In genomic region chr3R:16099268-16100240, dm6 we compare ENCODE assay signal across 1 fruit fly cellular context.
TF ChIP-seq lines count a peak whose summit lies in the region.

No protein-coding gene starts in this region.

TF ChIP-seq in whole organism, embryonic, 481 proteins besides CTCF, POLR2A, EP300 and RAD21 (continued from another document):
- no peak for TF ChIP-seq otp (GFP tag; IDR thresholded peaks at IDR 0.05; lab: Robert Waterston, UW)
- no peak for TF ChIP-seq fd3F (GFP tag; optimal IDR thresholded peaks at IDR 0.05; lab: Kevin White, UChicago)
- no peak for TF ChIP-seq NfI (GFP tag; optimal IDR thresholded peaks at IDR 0.05; lab: Kevin White, UChicago)
- TF ChIP-seq CG30403 (GFP tag; optimal IDR thresholded peaks at IDR 0.05; lab: Kevin White, UChicago) = no peak
- TF ChIP-seq en (GFP tag; optimal IDR thresholded peaks at IDR 0.05; lab: Kevin White, UChicago) = no peak
- peak in 1 of 2 experiments; percentile 63 for TF ChIP-seq tll (GFP tag; optimal IDR thresholded peaks at IDR 0.05; lab: Kevin White, UChicago)
- no peak for TF ChIP-seq Taf1 (GFP tag; IDR thresholded peaks at IDR 0.05; lab: Robert Waterston, UW)
- peak; percentile 100 for TF ChIP-seq chinmo (GFP tag; IDR thresholded peaks at IDR 0.05; lab: Robert Waterston, UW; ENCODE audit: partially characterized antibody)
- TF ChIP-seq D19B (GFP tag; optimal IDR thresholded peaks at IDR 0.05; lab: Kevin White, UChicago) = no peak
- peak; percentile 33 for TF ChIP-seq Dad (GFP tag; optimal IDR thresholded peaks at IDR 0.05; lab: Kevin White, UChicago)
- TF ChIP-seq sc (optimal IDR thresholded peaks at IDR 0.05; lab: Kevin White, UChicago) = no peak
- no peak for TF ChIP-seq sc (GFP tag; optimal IDR thresholded peaks at IDR 0.05; lab: Kevin White, UChicago)
- TF ChIP-seq wdn (GFP tag; IDR thresholded peaks at IDR 0.05; lab: Robert Waterston, UW) = no peak
- TF ChIP-seq slp2 (GFP tag; optimal IDR thresholded peaks at IDR 0.05; lab: Kevin White, UChicago) = no peak
- peak; percentile 65; the same call in 1 of the 2 replicates for TF ChIP-seq Bgb (GFP tag; IDR thresholded peaks at IDR 0.05; lab: Robert Waterston, UW; ENCODE audit: partially characterized antibody)
- TF ChIP-seq Doc3 (GFP tag; IDR thresholded peaks at IDR 0.05; lab: Robert Waterston, UW; ENCODE audit: partially characterized antibody) = no peak
- no peak; the same call in 1 of the 2 replicates for TF ChIP-seq tna (GFP tag; IDR thresholded peaks at IDR 0.05; lab: Robert Waterston, UW; ENCODE audit: partially characterized antibody)
- no peak for TF ChIP-seq CG4282 (GFP tag; optimal IDR thresholded peaks at IDR 0.05; lab: Kevin White, UChicago)
- TF ChIP-seq ato (GFP tag; IDR thresholded peaks at IDR 0.05; lab: Robert Waterston, UW; ENCODE audit: partially characterized antibody) = no peak
- TF ChIP-seq stc (GFP tag; IDR thresholded peaks at IDR 0.05; lab: Robert Waterston, UW) = peak; percentile 16; the same call in 1 of the 2 replicates
- no peak for TF ChIP-seq CG32772 (GFP tag; IDR thresholded peaks at IDR 0.05; lab: Robert Waterston, UW)
- peak; percentile 80 for TF ChIP-seq kni (GFP tag; optimal IDR thresholded peaks at IDR 0.05; lab: Kevin White, UChicago)
- TF ChIP-seq CG3163 (GFP tag; optimal IDR thresholded peaks at IDR 0.05; lab: Kevin White, UChicago) = peak; percentile 26
- TF ChIP-seq Hmx (GFP tag; optimal IDR thresholded peaks at IDR 0.05; lab: Kevin White, UChicago) = no peak
- no peak for TF ChIP-seq hb (GFP tag; IDR thresholded peaks at IDR 0.05; lab: Robert Waterston, UW; ENCODE audit: partially characterized antibody)
- TF ChIP-seq Doc2 (GFP tag; IDR thresholded peaks at IDR 0.05; lab: Robert Waterston, UW) = no peak
- peak; percentile 64 for TF ChIP-seq Drgx (GFP tag; IDR thresholded peaks at IDR 0.05; lab: Robert Waterston, UW)
- no peak for TF ChIP-seq CG31224 (GFP tag; IDR thresholded peaks at IDR 0.05; lab: Robert Waterston, UW)
- no peak for TF ChIP-seq CkIIα-i1 (GFP tag; IDR thresholded peaks at IDR 0.05; lab: Robert Waterston, UW)
- TF ChIP-seq zfh2 (GFP tag; optimal IDR thresholded peaks at IDR 0.05; lab: Kevin White, UChicago) = no peak
- no peak for TF ChIP-seq Hmr (GFP tag; optimal IDR thresholded peaks at IDR 0.05; lab: Kevin White, UChicago)
- TF ChIP-seq cas (GFP tag; IDR thresholded peaks at IDR 0.05; lab: Robert Waterston, UW) = no peak
- TF ChIP-seq Camta (GFP tag; optimal IDR thresholded peaks at IDR 0.05; lab: Kevin White, UChicago) = no peak
- no peak for TF ChIP-seq CG10462 (GFP tag; optimal IDR thresholded peaks at IDR 0.05; lab: Kevin White, UChicago)
- TF ChIP-seq trh (GFP tag; optimal IDR thresholded peaks at IDR 0.05; lab: Kevin White, UChicago) = no peak
- TF ChIP-seq CG5180 (GFP tag; optimal IDR thresholded peaks at IDR 0.05; lab: Kevin White, UChicago) = peak; percentile 8
- no peak for TF ChIP-seq zf30C (GFP tag; optimal IDR thresholded peaks at IDR 0.05; lab: Kevin White, UChicago)
- TF ChIP-seq HLHmδ (GFP tag; optimal IDR thresholded peaks at IDR 0.05; lab: Kevin White, UChicago) = peak; percentile 93
- TF ChIP-seq CG31388 (GFP tag; optimal IDR thresholded peaks at IDR 0.05; lab: Kevin White, UChicago) = no peak
- TF ChIP-seq CG16815 (GFP tag; optimal IDR thresholded peaks at IDR 0.05; lab: Kevin White, UChicago) = no peak
- no peak for TF ChIP-seq pnt (GFP tag; optimal IDR thresholded peaks at IDR 0.05; lab: Kevin White, UChicago)
- TF ChIP-seq CG11695 (GFP tag; IDR thresholded peaks at IDR 0.05; lab: Robert Waterston, UW) = no peak
- no peak for TF ChIP-seq ac (GFP tag; optimal IDR thresholded peaks at IDR 0.05; lab: Kevin White, UChicago)
- no peak for TF ChIP-seq Ravus (GFP tag; IDR thresholded peaks at IDR 0.05; lab: Robert Waterston, UW)
- TF ChIP-seq her (GFP tag; optimal IDR thresholded peaks at IDR 0.05; lab: Kevin White, UChicago) = peak; percentile 10
- peak; percentile 27 for TF ChIP-seq Ets97D (GFP tag; optimal IDR thresholded peaks at IDR 0.05; lab: Kevin White, UChicago)
- TF ChIP-seq ro (GFP tag; IDR thresholded peaks at IDR 0.05; lab: Robert Waterston, UW) = no peak
- no peak for TF ChIP-seq CG11456 (GFP tag; IDR thresholded peaks at IDR 0.05; lab: Robert Waterston, UW)
- TF ChIP-seq zen2 (GFP tag; IDR thresholded peaks at IDR 0.05; lab: Robert Waterston, UW; ENCODE audit: partially characterized antibody) = peak; percentile 5; the same call in 1 of the 3 replicates
- TF ChIP-seq ssp (GFP tag; IDR thresholded peaks at IDR 0.05; lab: Robert Waterston, UW) = no peak
- TF ChIP-seq Optix (GFP tag; IDR thresholded peaks at IDR 0.05; lab: Robert Waterston, UW) = no peak
- no peak for TF ChIP-seq br (optimal IDR thresholded peaks at IDR 0.05; lab: Kevin White, UChicago)
- TF ChIP-seq gcm (GFP tag; optimal IDR thresholded peaks at IDR 0.05; lab: Kevin White, UChicago) = no peak
- TF ChIP-seq crol (GFP tag; IDR thresholded peaks at IDR 0.05; lab: Robert Waterston, UW) = peak; percentile 97
- TF ChIP-seq pros (GFP tag; optimal IDR thresholded peaks at IDR 0.05; lab: Kevin White, UChicago) = peak; percentile 64
- TF ChIP-seq Hey (tag; optimal IDR thresholded peaks at IDR 0.05; lab: Kevin White, UChicago) = peak; percentile 92
- TF ChIP-seq ftz-f1 (GFP tag; optimal IDR thresholded peaks at IDR 0.05; lab: Kevin White, UChicago) = peak; percentile 75
- TF ChIP-seq GATAe (GFP tag; conservative IDR thresholded peaks at IDR 0.05; lab: Robert Waterston, UW) = no peak
- peak; percentile 35; the same call in 1 of the 2 replicates for TF ChIP-seq CG8765 (GFP tag; IDR thresholded peaks at IDR 0.05; lab: Robert Waterston, UW)
- TF ChIP-seq vnd (GFP tag; IDR thresholded peaks at IDR 0.05; lab: Robert Waterston, UW; ENCODE audit: partially characterized antibody) = 0 out of 3 replicates have a peak, but pooled peaks have one; percentile 2
- TF ChIP-seq Sry-β (GFP tag; optimal IDR thresholded peaks at IDR 0.05; lab: Kevin White, UChicago) = no peak
- TF ChIP-seq chm (GFP tag; IDR thresholded peaks at IDR 0.05; lab: Robert Waterston, UW) = peak; percentile 64; the same call in 1 of the 2 replicates
- no peak for TF ChIP-seq dimm (GFP tag; IDR thresholded peaks at IDR 0.05; lab: Robert Waterston, UW)
- no peak for TF ChIP-seq B-H1 (GFP tag; IDR thresholded peaks at IDR 0.05; lab: Robert Waterston, UW)
- no peak for TF ChIP-seq CG1603 (tag; optimal IDR thresholded peaks at IDR 0.05; lab: Kevin White, UChicago)
- TF ChIP-seq disco-r (GFP tag; optimal IDR thresholded peaks at IDR 0.05; lab: Kevin White, UChicago) = no peak
- no peak for TF ChIP-seq E2f2 (GFP tag; IDR thresholded peaks at IDR 0.05; lab: Robert Waterston, UW)
- peak; percentile 29 for TF ChIP-seq mam (GFP tag; optimal IDR thresholded peaks at IDR 0.05; lab: Kevin White, UChicago)
- TF ChIP-seq CG8359 (GFP tag; optimal IDR thresholded peaks at IDR 0.05; lab: Kevin White, UChicago; ENCODE audit: borderline replicate concordance) = no peak
- TF ChIP-seq CG10543 (GFP tag; optimal IDR thresholded peaks at IDR 0.05; lab: Kevin White, UChicago) = peak; percentile 87
- no peak for TF ChIP-seq CG18011 (GFP tag; optimal IDR thresholded peaks at IDR 0.05; lab: Kevin White, UChicago)
- no peak for TF ChIP-seq CG15601 (tag; optimal IDR thresholded peaks at IDR 0.05; lab: Kevin White, UChicago)
- TF ChIP-seq btn (GFP tag; optimal IDR thresholded peaks at IDR 0.05; lab: Kevin White, UChicago) = no peak
- no peak for TF ChIP-seq CG10565 (GFP tag; optimal IDR thresholded peaks at IDR 0.05; lab: Kevin White, UChicago)
- TF ChIP-seq CG18262 (tag; optimal IDR thresholded peaks at IDR 0.05; lab: Kevin White, UChicago) = no peak
- TF ChIP-seq H15 (GFP tag; IDR thresholded peaks at IDR 0.05; lab: Robert Waterston, UW) = no peak
- TF ChIP-seq CG10979 (tag; optimal IDR thresholded peaks at IDR 0.05; lab: Kevin White, UChicago) = no peak
- TF ChIP-seq Dp (GFP tag; optimal IDR thresholded peaks at IDR 0.05; lab: Kevin White, UChicago) = no peak
- peak; percentile 33; the same call in 1 of the 2 replicates for TF ChIP-seq peb (GFP tag; IDR thresholded peaks at IDR 0.05; lab: Robert Waterston, UW)
- no peak for TF ChIP-seq Fer2 (tag; optimal IDR thresholded peaks at IDR 0.05; lab: Kevin White, UChicago)
- 0 out of 3 replicates have a peak, but pooled peaks have one; percentile 5 for TF ChIP-seq CG34224 (GFP tag; IDR thresholded peaks at IDR 0.05; lab: Robert Waterston, UW; ENCODE audit: partially characterized antibody)
- no peak for TF ChIP-seq CG5953 (GFP tag; IDR thresholded peaks at IDR 0.05; lab: Robert Waterston, UW)
- no peak for TF ChIP-seq gsb (GFP tag; IDR thresholded peaks at IDR 0.05; lab: Robert Waterston, UW)
- no peak for TF ChIP-seq pho (GFP tag; optimal IDR thresholded peaks at IDR 0.05; lab: Kevin White, UChicago)
- TF ChIP-seq CG11723 (GFP tag; optimal IDR thresholded peaks at IDR 0.05; lab: Kevin White, UChicago) = no peak
- no peak for TF ChIP-seq Myb (GFP tag; optimal IDR thresholded peaks at IDR 0.05; lab: Kevin White, UChicago)
- no peak for TF ChIP-seq CG43689 (GFP tag; IDR thresholded peaks at IDR 0.05; lab: Robert Waterston, UW)
- no peak for TF ChIP-seq eve (GFP tag; optimal IDR thresholded peaks at IDR 0.05; lab: Kevin White, UChicago)
- TF ChIP-seq HmgD (GFP tag; optimal IDR thresholded peaks at IDR 0.05; lab: Kevin White, UChicago) = peak; percentile 90
- TF ChIP-seq CG18476 (GFP tag; optimal IDR thresholded peaks at IDR 0.05; lab: Kevin White, UChicago) = no peak
- peak; percentile 59 for TF ChIP-seq dm (GFP tag; optimal IDR thresholded peaks at IDR 0.05; lab: Kevin White, UChicago)
- no peak for TF ChIP-seq jing (GFP tag; optimal IDR thresholded peaks at IDR 0.05; lab: Kevin White, UChicago)
- no peak for TF ChIP-seq ATbp (GFP tag; optimal IDR thresholded peaks at IDR 0.05; lab: Kevin White, UChicago)
- no peak for TF ChIP-seq luna (GFP tag; optimal IDR thresholded peaks at IDR 0.05; lab: Kevin White, UChicago)
- TF ChIP-seq CG4730 (GFP tag; IDR thresholded peaks at IDR 0.05; lab: Robert Waterston, UW) = no peak
- TF ChIP-seq usp (GFP tag; optimal IDR thresholded peaks at IDR 0.05; lab: Kevin White, UChicago) = no peak
- no peak for TF ChIP-seq CG11247 (GFP tag; IDR thresholded peaks at IDR 0.05; lab: Robert Waterston, UW)
- no peak for TF ChIP-seq Antp (GFP tag; optimal IDR thresholded peaks at IDR 0.05; lab: Kevin White, UChicago)
- TF ChIP-seq dan (GFP tag; IDR thresholded peaks at IDR 0.05; lab: Robert Waterston, UW) = no peak
- no peak for TF ChIP-seq sens-2 (GFP tag; IDR thresholded peaks at IDR 0.05; lab: Robert Waterston, UW)
- no peak for TF ChIP-seq CG18619 (GFP tag; optimal IDR thresholded peaks at IDR 0.05; lab: Kevin White, UChicago)
- TF ChIP-seq gce (GFP tag; IDR thresholded peaks at IDR 0.05; lab: Robert Waterston, UW) = no peak
